Comparison of ENCODE assay signal across 4 fruit fly cellular contexts in the genomic region with DNA sequence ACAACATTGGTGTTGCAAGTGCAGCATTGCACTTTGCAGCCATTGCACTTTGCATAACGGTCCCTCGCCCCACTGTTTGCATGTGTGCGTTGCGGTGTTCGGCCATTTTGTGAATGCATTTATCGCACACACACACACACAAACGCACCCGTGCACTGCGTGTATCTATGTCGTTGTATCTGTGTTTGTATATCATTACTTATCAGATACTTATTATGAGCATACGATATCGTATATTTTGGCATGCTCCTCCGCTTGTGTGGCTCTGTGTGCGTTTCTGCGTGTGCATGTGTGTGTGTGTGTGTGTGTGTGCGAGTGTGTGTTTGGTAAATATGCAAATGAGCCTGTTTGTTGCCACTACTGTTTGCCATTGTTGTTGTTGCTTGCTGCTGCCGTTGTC.
TF ChIP-seq lines count a peak whose summit lies in the region.

No protein-coding gene starts in this region.

- no peak for TF ChIP-seq CTCF in whole organism, embryonic (GFP tag; optimal IDR thresholded peaks at IDR 0.05; lab: Kevin White, UChicago)

TF ChIP-seq in whole organism, embryonic, 481 proteins besides CTCF, POLR2A, EP300 and RAD21 (continues in another document):
- no peak for TF ChIP-seq Ets97D (GFP tag; optimal IDR thresholded peaks at IDR 0.05; lab: Kevin White, UChicago)
- TF ChIP-seq zen2 (GFP tag; IDR thresholded peaks at IDR 0.05; lab: Robert Waterston, UW; ENCODE audit: partially characterized antibody), result no peak
- TF ChIP-seq gcm (GFP tag; optimal IDR thresholded peaks at IDR 0.05; lab: Kevin White, UChicago), result no peak
- no peak for TF ChIP-seq lov (optimal IDR thresholded peaks at IDR 0.05; lab: Kevin White, UChicago)
- no peak for TF ChIP-seq lov (GFP tag; IDR thresholded peaks at IDR 0.05; lab: Robert Waterston, UW)
- TF ChIP-seq zf30C (GFP tag; optimal IDR thresholded peaks at IDR 0.05; lab: Kevin White, UChicago), result no peak
- TF ChIP-seq z (GFP tag; IDR thresholded peaks at IDR 0.05; lab: Robert Waterston, UW), result peak; percentile 60; the same call in 1 of the 3 replicates
- TF ChIP-seq CG8944 (GFP tag; optimal IDR thresholded peaks at IDR 0.05; lab: Kevin White, UChicago), result no peak
- TF ChIP-seq Stat92E (GFP tag; optimal IDR thresholded peaks at IDR 0.05; lab: Kevin White, UChicago), result no peak
- peak; percentile 2 for TF ChIP-seq CG6254 (GFP tag; optimal IDR thresholded peaks at IDR 0.05; lab: Kevin White, UChicago)
- no peak for TF ChIP-seq lbe (GFP tag; optimal IDR thresholded peaks at IDR 0.05; lab: Kevin White, UChicago)
- no peak for TF ChIP-seq cad (GFP tag; optimal IDR thresholded peaks at IDR 0.05; lab: Kevin White, UChicago)
- no peak for TF ChIP-seq sisA (GFP tag; IDR thresholded peaks at IDR 0.05; lab: Robert Waterston, UW)
- TF ChIP-seq Hr78 (GFP tag; optimal IDR thresholded peaks at IDR 0.05; lab: Kevin White, UChicago), result no peak
- no peak for TF ChIP-seq CG11723 (GFP tag; optimal IDR thresholded peaks at IDR 0.05; lab: Kevin White, UChicago)
- no peak for TF ChIP-seq CG11695 (GFP tag; IDR thresholded peaks at IDR 0.05; lab: Robert Waterston, UW)
- TF ChIP-seq Usf (GFP tag; optimal IDR thresholded peaks at IDR 0.05; lab: Kevin White, UChicago), result no peak
- no peak for TF ChIP-seq CG4424 (GFP tag; optimal IDR thresholded peaks at IDR 0.05; lab: Kevin White, UChicago)
- peak; percentile 7 for TF ChIP-seq HLHmδ (GFP tag; optimal IDR thresholded peaks at IDR 0.05; lab: Kevin White, UChicago)
- TF ChIP-seq bbx (GFP tag; IDR thresholded peaks at IDR 0.05; lab: Robert Waterston, UW; ENCODE audit: partially characterized antibody), result no peak
- TF ChIP-seq zen (tag; optimal IDR thresholded peaks at IDR 0.05; lab: Kevin White, UChicago), result peak; percentile 57
- TF ChIP-seq CG7271 (tag; optimal IDR thresholded peaks at IDR 0.05; lab: Kevin White, UChicago), result no peak

TF ChIP-seq in whole organism, prepupa, 60 proteins besides CTCF, POLR2A, EP300 and RAD21:
- TF ChIP-seq CG3919 (GFP tag; optimal IDR thresholded peaks at IDR 0.05; lab: Kevin White, UChicago) (peak; percentile 9), vri (GFP tag; optimal IDR thresholded peaks at IDR 0.05; lab: Kevin White, UChicago) (no peak), Gug (GFP tag; IDR thresholded peaks at IDR 0.05; lab: Robert Waterston, UW) (no peak), CG11902 (GFP tag; optimal IDR thresholded peaks at IDR 0.05; lab: Kevin White, UChicago) (no peak), fkh (GFP tag; optimal IDR thresholded peaks at IDR 0.05; lab: Kevin White, UChicago) (peak; percentile 19), svp (GFP tag; lab: Kevin White, UChicago) (no peak), Met (GFP tag; optimal IDR thresholded peaks at IDR 0.05; lab: Kevin White, UChicago) (no peak)

TF ChIP-seq in whole organism, pupa, 21 proteins besides CTCF, POLR2A, EP300 and RAD21:
- TF ChIP-seq CG4496 (GFP tag; IDR thresholded peaks at IDR 0.05; lab: Robert Waterston, UW), result 0 out of 3 replicates have a peak, but pooled peaks have one; percentile 27
- no peak for TF ChIP-seq CG13204 (GFP tag; optimal IDR thresholded peaks at IDR 0.05; lab: Kevin White, UChicago)
TF ChIP-seq in whole organism, pupa: peak in this region for 1.

TF ChIP-seq in whole organism, wandering third instar larva, 38 proteins besides CTCF, POLR2A, EP300 and RAD21:
- TF ChIP-seq Dfd (GFP tag; optimal IDR thresholded peaks at IDR 0.05; lab: Kevin White, UChicago), result peak; percentile 67
- no peak for TF ChIP-seq jim (GFP tag; optimal IDR thresholded peaks at IDR 0.05; lab: Kevin White, UChicago)
